Worm (Caenorhabditis elegans) whole organism, young adult: Measurements from ENCODE around the gene taf-10.
A peak's percentile ranks its signal among the peaks of the same experiment; 100 is the strongest.

Experiments
- B0019.2 ChIP-seq: fragments of 200-800 bp; sonication (Bioruptor generic); conservative IDR thresholded peaks from 2 replicates; pipeline ENCODE4 v1.3.6; 2022; ENCODE audit warnings: missing genetic modification reagents, missing genetic modification characterization, missing compliant biosample characterization
- C06A6.2 ChIP-seq: fragments of 200-800 bp; sonication (Bioruptor generic); conservative IDR thresholded peaks from 2 replicates; pipeline ENCODE4 v1.3.6; 2022; ENCODE audit warnings: missing genetic modification characterization, missing compliant biosample characterization
- F23B12.7 ChIP-seq: sonication (generic microtip); optimal IDR thresholded peaks from 2 replicates; lab custom pipeline; 2017; ENCODE audit warnings: missing genetic modification characterization, mild to moderate bottlenecking, missing compliant biosample characterization, antibody characterized with exemption, moderate library complexity; ENCODE audit not compliant: insufficient read depth
- F39B2.1 ChIP-seq: fragments of 200-800 bp; sonication (Bioruptor generic); IDR thresholded peaks from 2 replicates; pipeline ENCODE4 v1.3.6; 2022; ENCODE audit warnings: missing genetic modification reagents, missing genetic modification characterization, missing compliant biosample characterization
- F52B5.7 ChIP-seq: sonication (generic microtip); optimal IDR thresholded peaks from 2 replicates; lab custom pipeline; 2016; ENCODE audit warnings: mild to moderate bottlenecking, missing genetic modification characterization, missing compliant biosample characterization
- K11D2.4 ChIP-seq: fragments of 200-800 bp; sonication (Bioruptor generic); IDR thresholded peaks from 2 replicates; pipeline ENCODE4 v1.3.6; 2022; ENCODE audit warnings: missing genetic modification reagents, missing genetic modification characterization, missing compliant biosample characterization
- Y56A3A.18 ChIP-seq: fragments of 200-800 bp; sonication (Bioruptor generic); IDR thresholded peaks from 2 replicates; pipeline ENCODE4 v1.3.6; 2022; ENCODE audit warnings: missing genetic modification reagents, missing genetic modification characterization, missing compliant biosample characterization
- Y67H2A.10 ChIP-seq: fragments of 200-800 bp; sonication (Bioruptor generic); conservative IDR thresholded peaks from 2 replicates; pipeline ENCODE4 v1.3.6; 2022; ENCODE audit warnings: missing genetic modification reagents, missing genetic modification characterization, missing compliant biosample characterization
- ama-1 ChIP-seq, 3 experiments: fragments of 150-350 bp in 1 of 3; sonication (generic microtip) in 2 of 3; optimal IDR thresholded peaks; 2 replicates each; lab custom pipeline; 2014 to 2018; ENCODE audit warnings: missing biosample characterization in 2 of 3, missing genetic modification characterization in 2 of 3, missing genetic modification reagents in 2 of 3
- atf-7 ChIP-seq: sonication (generic microtip); optimal IDR thresholded peaks from 2 replicates; lab custom pipeline; 2017; ENCODE audit warnings: mild to moderate bottlenecking, missing genetic modification characterization, missing compliant biosample characterization
- attf-5 ChIP-seq: fragments of 200-800 bp; sonication (Bioruptor generic); optimal IDR thresholded peaks from 2 replicates; lab custom pipeline; 2018; ENCODE audit warnings: mild to moderate bottlenecking, missing genetic modification characterization, missing compliant biosample characterization
- ceh-27 ChIP-seq: fragments of 200-800 bp; sonication (Bioruptor generic); optimal IDR thresholded peaks from 2 replicates; lab custom pipeline; 2018; ENCODE audit warnings: mild to moderate bottlenecking, missing genetic modification characterization, moderate library complexity, missing compliant biosample characterization
- chd-7 ChIP-seq: sonication (generic microtip); optimal IDR thresholded peaks from 2 replicates; lab custom pipeline; 2016; ENCODE audit warnings: mild to moderate bottlenecking, missing genetic modification characterization, moderate library complexity, missing compliant biosample characterization
- egrh-3 ChIP-seq: fragments of 200-800 bp; sonication (Bioruptor generic); IDR thresholded peaks from 2 replicates; pipeline ENCODE4 v1.3.6; 2022; ENCODE audit warnings: missing genetic modification reagents, missing genetic modification characterization, missing compliant biosample characterization
- ekl-4 ChIP-seq: fragments of 200-800 bp; sonication (Bioruptor generic); IDR thresholded peaks from 2 replicates; pipeline ENCODE4 v1.3.6; 2022; ENCODE audit warnings: missing genetic modification reagents, missing genetic modification characterization, missing compliant biosample characterization
- hlh-26 ChIP-seq: fragments of 200-800 bp; sonication (Bioruptor generic); conservative IDR thresholded peaks from 2 replicates; pipeline ENCODE4 v1.3.6; 2022; ENCODE audit warnings: missing genetic modification reagents, missing genetic modification characterization, missing compliant biosample characterization
- hmg-1.2 ChIP-seq: fragments of 200-800 bp; sonication (Bioruptor generic); IDR thresholded peaks from 2 replicates; pipeline ENCODE4 v1.3.6; 2022; ENCODE audit warnings: missing genetic modification reagents, missing genetic modification characterization, missing compliant biosample characterization
- hmg-20 ChIP-seq: fragments of 200-800 bp; sonication (Bioruptor generic); IDR thresholded peaks from 2 replicates; pipeline ENCODE4 v1.3.6; 2022; ENCODE audit warnings: missing genetic modification reagents, missing genetic modification characterization, missing compliant biosample characterization
- hsf-1 ChIP-seq: fragments of 200-800 bp; sonication (Bioruptor generic); IDR thresholded peaks from 2 replicates; pipeline ENCODE4 v1.3.6; 2022; ENCODE audit warnings: missing genetic modification reagents, missing genetic modification characterization, missing compliant biosample characterization
- let-526 ChIP-seq: fragments of 200-800 bp; sonication (Bioruptor generic); IDR thresholded peaks from 2 replicates; pipeline ENCODE4 v1.3.6; 2022; ENCODE audit warnings: missing genetic modification reagents, missing genetic modification characterization, missing compliant biosample characterization
- lin-35 ChIP-seq, 3 experiments: fragments of 150-350 bp in 2 of 3; sonication (generic microtip) in 1 of 3; optimal IDR thresholded peaks; 2 replicates each; lab custom pipeline; 2014 to 2018; ENCODE audit warnings: missing biosample characterization in 3 of 3, missing genetic modification characterization in 3 of 3, missing genetic modification reagents in 3 of 3
- lin-40 ChIP-seq: sonication (generic microtip); optimal IDR thresholded peaks from 2 replicates; lab custom pipeline; 2016; ENCODE audit warnings: missing genetic modification characterization, mild to moderate bottlenecking, missing compliant biosample characterization, missing genotype, missing genetic modification reagents
- lin-54 ChIP-seq: fragments of 200-800 bp; sonication (Bioruptor generic); optimal IDR thresholded peaks from 2 replicates; lab custom pipeline; 2018; ENCODE audit warnings: mild to moderate bottlenecking, missing genetic modification characterization, missing compliant biosample characterization
- madf-3 ChIP-seq: fragments of 200-800 bp; sonication (Bioruptor generic); IDR thresholded peaks from 2 replicates; pipeline ENCODE4 v1.3.6; 2022; ENCODE audit warnings: missing genetic modification reagents, missing genetic modification characterization, missing compliant biosample characterization
- mes-4 ChIP-seq: sonication (generic microtip); optimal IDR thresholded peaks from 2 replicates; lab custom pipeline; 2016; ENCODE audit warnings: missing genotype, missing genetic modification characterization, missing compliant biosample characterization
- nfya-2 ChIP-seq: fragments of 200-800 bp; sonication (Bioruptor generic); IDR thresholded peaks from 2 replicates; pipeline ENCODE4 v1.3.6; 2022; ENCODE audit warnings: missing genetic modification reagents, missing genetic modification characterization, missing compliant biosample characterization
- nhr-80 ChIP-seq: sonication (generic microtip); optimal IDR thresholded peaks from 2 replicates; lab custom pipeline; 2016; ENCODE audit warnings: missing genetic modification characterization, missing compliant biosample characterization
- pbrm-1 ChIP-seq: fragments of 200-800 bp; sonication (Bioruptor generic); IDR thresholded peaks from 2 replicates; pipeline ENCODE4 v1.3.6; 2022; ENCODE audit warnings: missing genetic modification reagents, missing genetic modification characterization, missing compliant biosample characterization
- rec-8 ChIP-seq, 2 experiments: sonication (generic microtip); optimal IDR thresholded peaks; 2 replicates each; lab custom pipeline; 2016; ENCODE audit warnings: mild to moderate bottlenecking in 2 of 2, missing genetic modification characterization in 2 of 2, missing genetic modification reagents in 2 of 2, missing genotype in 2 of 2, missing biosample characterization in 1 of 2, missing compliant biosample characterization in 1 of 2, moderate library complexity in 1 of 2
- repo-1 ChIP-seq: sonication (generic microtip); optimal IDR thresholded peaks from 2 replicates; lab custom pipeline; 2017; ENCODE audit warnings: mild to moderate bottlenecking, missing genetic modification characterization, missing compliant biosample characterization
- rpc-1 ChIP-seq, 2 experiments: fragments of 150-350 bp in 1 of 2; sonication (generic microtip) in 1 of 2; optimal IDR thresholded peaks; 2 replicates each; lab custom pipeline; 2014 to 2018; ENCODE audit warnings: missing biosample characterization in 1 of 2, missing genetic modification characterization in 1 of 2, missing genetic modification reagents in 1 of 2, missing genotype in 1 of 2
- tbx-9 ChIP-seq: sonication (generic microtip); optimal IDR thresholded peaks from 2 replicates; lab custom pipeline; 2016; ENCODE audit warnings: borderline replicate concordance, missing genetic modification characterization, inconsistent platforms, missing compliant biosample characterization
- tlf-1 ChIP-seq: fragments of 200-800 bp; sonication (Bioruptor generic); optimal IDR thresholded peaks from 2 replicates; lab custom pipeline; 2018; ENCODE audit warnings: mild to moderate bottlenecking, missing genetic modification characterization, missing compliant biosample characterization
- zfh-2 ChIP-seq: fragments of 200-800 bp; sonication (Bioruptor generic); conservative IDR thresholded peaks from 2 replicates; pipeline ENCODE4 v1.3.6; 2022; ENCODE audit warnings: missing genetic modification reagents, missing genetic modification characterization, missing compliant biosample characterization
- ztf-22 ChIP-seq: fragments of 200-800 bp; sonication (Bioruptor generic); optimal IDR thresholded peaks from 2 replicates; lab custom pipeline; 2018; ENCODE audit warnings: mild to moderate bottlenecking, missing genetic modification characterization, moderate library complexity, missing compliant biosample characterization
- ztf-25 ChIP-seq: fragments of 200-800 bp; sonication (Bioruptor generic); IDR thresholded peaks from 2 replicates; pipeline ENCODE4 v1.3.6; 2022; ENCODE audit warnings: missing genetic modification reagents, missing genetic modification characterization, missing compliant biosample characterization
- ztf-26 ChIP-seq: sonication (generic microtip); optimal IDR thresholded peaks from 2 replicates; lab custom pipeline; 2017; ENCODE audit warnings: missing genetic modification characterization, missing compliant biosample characterization

The taf-10 gene

DNA sequence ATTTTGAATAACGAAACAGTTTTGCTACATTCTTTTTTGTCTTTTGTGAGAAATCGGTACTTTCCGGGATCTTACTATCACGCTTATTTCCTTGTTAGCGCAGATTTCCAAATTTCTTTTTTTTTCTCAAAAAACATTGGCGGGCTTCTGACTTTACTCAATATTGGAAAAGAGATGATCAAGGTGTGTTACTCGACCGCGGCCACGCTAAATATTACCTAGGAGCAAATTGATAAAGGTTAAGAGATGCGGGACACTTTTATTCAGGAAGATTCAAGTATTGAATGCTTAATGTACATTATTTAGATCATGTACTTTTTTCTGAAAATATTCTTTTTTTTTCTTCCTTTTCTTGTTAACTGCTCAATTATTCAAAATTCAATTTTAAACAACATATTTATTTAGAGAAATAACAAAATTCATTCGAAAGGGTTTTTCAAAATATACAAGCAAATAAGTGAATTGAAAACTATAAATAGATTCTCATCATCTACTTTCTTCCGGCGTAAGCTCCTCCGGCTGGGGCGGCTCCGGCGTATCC is 39.6 kb upstream of the taf-10 start:
- TF ChIP-seq F23B12.7 (tag; lab: Kevin White, UChicago): no peak

DNA sequence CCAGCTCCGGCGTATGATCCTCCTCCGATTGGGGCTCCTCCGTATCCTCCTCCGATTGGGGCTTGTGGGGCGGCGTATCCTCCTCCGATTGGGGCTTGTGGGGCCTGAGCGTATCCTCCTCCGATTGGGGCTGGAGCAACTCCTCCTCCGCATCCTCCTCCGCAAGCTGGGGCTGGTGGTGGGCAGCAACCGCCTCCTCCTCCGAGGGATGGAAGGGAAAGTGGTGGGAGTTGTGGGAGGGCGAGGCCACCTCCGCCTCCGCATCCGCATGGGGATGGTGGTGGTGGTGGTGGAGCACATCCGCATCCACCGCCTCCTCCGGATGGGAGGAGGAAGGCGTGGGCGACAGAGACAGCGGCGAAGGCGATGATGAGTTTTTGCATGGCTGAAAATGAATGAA is 39.0 kb upstream of the taf-10 start, which contains the start of gene F41F3.3:
Gene F41F3.3 (minus strand): TSS at position 383 of the 400 bp plus-strand sequence.
- TF ChIP-seq F52B5.7 (tag; lab: Kevin White, UChicago) (peak; percentile 65), ceh-27 (peak; percentile 10), atf-7 (tag; lab: Kevin White, UChicago) (no peak), F39B2.1 (GFP tag; lab: Robert Waterston, UW) (no peak), rec-8 (tag; optimal IDR thresholded peaks at IDR 0.05; lab: Kevin White, UChicago) (no peak), pbrm-1 (GFP tag; lab: Robert Waterston, UW) (no peak), ama-1 (optimal IDR thresholded peaks at IDR 0.05; lab: Kevin White, UChicago) (no peak), ama-1 (GFP tag; optimal IDR thresholded peaks at IDR 0.05; lab: Kevin White, UChicago) (no peak), let-526 (GFP tag; lab: Robert Waterston, UW) (no peak), repo-1 (tag; lab: Kevin White, UChicago) (peak; percentile 24), zfh-2 (GFP tag; lab: Robert Waterston, UW) (peak; percentile 97), B0019.2 (GFP tag; lab: Robert Waterston, UW) (0 out of 2 replicates have a peak, but pooled peaks have one; percentile 11), lin-40 (tag; lab: Kevin White, UChicago) (no peak), ztf-25 (GFP tag; lab: Robert Waterston, UW) (no peak), madf-3 (GFP tag; lab: Robert Waterston, UW) (0 out of 2 replicates have a peak, but pooled peaks have one; percentile 4), rpc-1 (optimal IDR thresholded peaks at IDR 0.05; lab: Kevin White, UChicago) (no peak), rpc-1 (tag; optimal IDR thresholded peaks at IDR 0.05; lab: Kevin White, UChicago) (no peak), nhr-80 (tag; lab: Kevin White, UChicago) (no peak), hsf-1 (GFP tag; lab: Robert Waterston, UW) (no peak), Y67H2A.10 (no peak), lin-54 (GFP tag; lab: Kevin White, UChicago) (no peak), tbx-9 (tag; lab: Kevin White, UChicago) (no peak), tlf-1 (no peak), ekl-4 (GFP tag; lab: Robert Waterston, UW) (0 out of 2 replicates have a peak, but pooled peaks have one; percentile 24), attf-5 (GFP tag; lab: Kevin White, UChicago) (peak; percentile 16), K11D2.4 (GFP tag; lab: Robert Waterston, UW) (no peak), hmg-1.2 (GFP tag; lab: Robert Waterston, UW) (no peak), chd-7 (tag; lab: Kevin White, UChicago) (peak; percentile 33), ztf-22 (peak; percentile 4), Y56A3A.18 (no peak), hlh-26 (GFP tag; lab: Robert Waterston, UW) (no peak), ztf-26 (tag; lab: Kevin White, UChicago) (no peak), egrh-3 (peak; percentile 97), hmg-20 (GFP tag; lab: Robert Waterston, UW) (no peak)

DNA sequence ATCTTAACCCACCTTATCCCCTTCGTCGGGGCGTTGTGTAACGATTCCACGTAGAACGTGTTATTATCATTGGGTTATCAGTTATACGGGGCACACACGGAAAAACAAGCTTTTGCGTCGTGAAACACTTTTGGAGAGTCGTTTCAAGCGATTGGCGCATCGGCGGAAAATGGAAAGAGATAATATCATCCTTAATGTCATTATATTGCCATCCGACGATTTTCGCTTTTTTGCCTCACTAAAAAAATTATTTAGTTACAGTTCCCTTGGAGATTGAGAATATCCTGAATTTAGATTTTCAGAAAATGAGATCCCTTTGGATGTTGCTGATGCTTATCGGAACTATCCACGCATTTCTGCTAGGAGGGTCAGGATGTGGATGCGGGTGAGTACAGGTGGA is 38.4 kb upstream of the taf-10 start, which contains the start of gene F41F3.8:
Gene F41F3.8 (plus strand): TSS at position 301 of the 400 bp plus-strand sequence.
- no peak for TF ChIP-seq mes-4 (tag; lab: Kevin White, UChicago)
- TF ChIP-seq C06A6.2 (GFP tag; lab: Robert Waterston, UW): no peak
- TF ChIP-seq lin-35 (GFP tag; optimal IDR thresholded peaks at IDR 0.05; lab: Kevin White, UChicago): no peak
- no peak for TF ChIP-seq nfya-2 (GFP tag; lab: Robert Waterston, UW)
